Worm (Caenorhabditis elegans) whole organism, midembryonic: Measurements from ENCODE around the gene F18F11.4.

Experiments used
- T22C8.4 ChIP-seq: fragments of 200-800 bp; sonication (Bioruptor generic); IDR thresholded peaks from 2 replicates; pipeline ENCODE4 v1.3.6; 2022; ENCODE audit warnings: missing genetic modification characterization, missing compliant biosample characterization
- cog-1 ChIP-seq: sonication (generic microtip); optimal IDR thresholded peaks from 2 replicates; lab custom pipeline; 2016; ENCODE audit warnings: missing genetic modification characterization, missing compliant biosample characterization
- flt-1 ChIP-seq: fragments of 200-800 bp; sonication (Bioruptor generic); IDR thresholded peaks from 2 replicates; pipeline ENCODE4 v1.3.6; 2022; ENCODE audit warnings: missing genetic modification characterization, missing compliant biosample characterization

DNA sequence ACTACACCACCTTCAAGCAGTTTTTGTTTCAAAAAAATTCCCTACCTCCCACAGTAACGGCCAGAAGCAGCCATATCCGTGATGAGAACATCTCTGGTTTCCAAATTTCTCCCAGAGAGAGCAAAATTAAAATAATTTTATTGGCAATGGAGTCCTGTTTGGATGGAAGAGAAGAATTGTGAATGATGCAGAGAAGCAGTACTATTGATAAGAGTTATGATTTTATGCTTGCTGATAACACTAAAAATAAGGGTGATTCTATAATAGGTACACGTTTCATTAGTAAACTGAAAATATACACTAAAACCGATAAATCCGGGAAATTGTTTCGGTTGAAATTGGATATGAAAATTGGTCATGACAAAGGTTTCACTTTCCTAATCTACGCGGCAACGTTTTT is 10.2 kb upstream of the F18F11.4 start, which contains the start of gene dsc-4:
- TF ChIP-seq flt-1 (GFP tag; lab: Robert Waterston, UW) (no peak), T22C8.4 (GFP tag; lab: Robert Waterston, UW) (no peak), cog-1 (tag; lab: Kevin White, UChicago) (no peak)
